Worm (Caenorhabditis elegans): ENCODE measurements around the gene algn-1.

algn-1 gene

DNA sequence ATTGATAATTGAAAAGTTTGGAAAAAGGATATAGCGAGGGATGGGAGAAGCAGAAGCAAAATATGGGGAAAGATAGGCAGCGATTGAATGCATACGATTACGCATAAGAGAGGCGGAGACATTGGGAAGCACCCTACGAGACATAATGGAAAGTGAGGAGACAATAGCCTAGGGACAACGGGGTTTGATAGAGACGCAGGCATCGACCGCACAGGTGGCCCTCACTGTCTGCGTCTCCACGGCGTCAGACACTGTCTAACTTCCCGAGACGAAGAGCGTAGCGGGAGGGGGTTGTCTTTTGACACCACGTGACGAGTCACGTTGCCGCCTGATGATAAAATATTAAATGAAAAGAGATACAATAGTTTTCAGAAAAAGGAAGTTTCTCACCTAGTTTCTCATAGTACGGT is 38.9 kb upstream of the algn-1 start:
- TF ChIP-seq nhr-76 (tag; optimal IDR thresholded peaks at IDR 0.05) = peak; percentile 40
- peak; percentile 88 for TF ChIP-seq zfp-3 (GFP tag; conservative IDR thresholded peaks at IDR 0.05)
- peak; percentile 93 for TF ChIP-seq nhr-48 (tag; optimal IDR thresholded peaks at IDR 0.05)
- TF ChIP-seq lin-39 (tag; optimal IDR thresholded peaks at IDR 0.05) = no peak
- peak; percentile 86 for TF ChIP-seq mdt-29 (GFP tag; IDR thresholded peaks at IDR 0.05)
- TF ChIP-seq spr-1 (tag; optimal IDR thresholded peaks at IDR 0.05) = peak; percentile 72
- TF ChIP-seq Y105C5A.15 (GFP tag; IDR thresholded peaks at IDR 0.05) = 0 out of 2 replicates have a peak, but pooled peaks have one; percentile 25
- no peak for TF ChIP-seq lin-29 (GFP tag; IDR thresholded peaks at IDR 0.05)
- no peak for TF ChIP-seq ceh-32 (tag; optimal IDR thresholded peaks at IDR 0.05; ENCODE audit: poor library complexity)
- no peak for TF ChIP-seq zfp-2 (tag; optimal IDR thresholded peaks at IDR 0.05)
- peak; percentile 92 for TF ChIP-seq pha-4 (GFP tag; IDR thresholded peaks at IDR 0.05)
- no peak for TF ChIP-seq pha-4 (tag; optimal IDR thresholded peaks at IDR 0.05)
- TF ChIP-seq F26F4.8 (GFP tag; conservative IDR thresholded peaks at IDR 0.05) = no peak
- peak; percentile 10 for TF ChIP-seq lin-13 (GFP tag; optimal IDR thresholded peaks at IDR 0.05)
- no peak for TF ChIP-seq lir-3 (tag; optimal IDR thresholded peaks at IDR 0.05)
- peak; percentile 73 for TF ChIP-seq nhr-25 (tag; optimal IDR thresholded peaks at IDR 0.05; ENCODE audit: borderline replicate concordance, insufficient read depth)
- TF ChIP-seq egl-43 (GFP tag; IDR thresholded peaks at IDR 0.05) = peak; percentile 88
- no peak for TF ChIP-seq vab-7 (GFP tag; IDR thresholded peaks at IDR 0.05)
- peak; percentile 46 for TF ChIP-seq duxl-1 (tag; optimal IDR thresholded peaks at IDR 0.05; ENCODE audit: poor library complexity)
- TF ChIP-seq dpl-1 (GFP tag; optimal IDR thresholded peaks at IDR 0.05) = peak; percentile 18
- TF ChIP-seq ama-1 (optimal IDR thresholded peaks at IDR 0.05) = no peak
- peak; percentile 93 for TF ChIP-seq saeg-2 (GFP tag; IDR thresholded peaks at IDR 0.05)
- peak in 1 of 2 experiments; percentile 99 for TF ChIP-seq unc-62 (GFP tag; optimal IDR thresholded peaks at IDR 0.05 in 1 of 2)
- TF ChIP-seq unc-62 (tag; optimal IDR thresholded peaks at IDR 0.05) = no peak
- TF ChIP-seq nhr-41 (GFP tag; IDR thresholded peaks at IDR 0.05) = peak; percentile 54; the same call in 1 of the 2 replicates
- TF ChIP-seq mdl-1 (tag; optimal IDR thresholded peaks at IDR 0.05) = peak; percentile 96 to 99
- peak; percentile 92 for TF ChIP-seq nhr-102 (tag; optimal IDR thresholded peaks at IDR 0.05)
- TF ChIP-seq lsy-2 (tag; optimal IDR thresholded peaks at IDR 0.05) = peak; percentile 69 to 82
- TF ChIP-seq dmd-9 (GFP tag; IDR thresholded peaks at IDR 0.05) = peak; percentile 73; the same call in 1 of the 2 replicates
- TF ChIP-seq arid-1 (GFP tag; conservative IDR thresholded peaks at IDR 0.05) = peak; percentile 78; the same call in 1 of the 2 replicates
- TF ChIP-seq dve-1 (tag; optimal IDR thresholded peaks at IDR 0.05; ENCODE audit: insufficient read depth) = peak; percentile 88
- TF ChIP-seq hlh-30 (tag; optimal IDR thresholded peaks at IDR 0.05; ENCODE audit: insufficient read depth) = peak; percentile 97
- no peak for TF ChIP-seq fos-1 (tag; optimal IDR thresholded peaks at IDR 0.05)
- no peak for TF ChIP-seq ceh-82 (tag; optimal IDR thresholded peaks at IDR 0.05)
- peak; percentile 10 for TF ChIP-seq nhr-77 (tag; optimal IDR thresholded peaks at IDR 0.05)
- no peak for TF ChIP-seq attf-4 (tag; optimal IDR thresholded peaks at IDR 0.05)
- TF ChIP-seq zag-1 (tag; optimal IDR thresholded peaks at IDR 0.05) = no peak
- no peak for TF ChIP-seq zip-2 (tag; optimal IDR thresholded peaks at IDR 0.05)
- peak; percentile 70 to 83 for TF ChIP-seq daf-16 (GFP tag; optimal IDR thresholded peaks at IDR 0.05)
- peak; percentile 58 for TF ChIP-seq daf-16 (tag; optimal IDR thresholded peaks at IDR 0.05)
- no peak for TF ChIP-seq skn-1 (tag; optimal IDR thresholded peaks at IDR 0.05)
- TF ChIP-seq zip-11 (GFP tag; IDR thresholded peaks at IDR 0.05) = no peak
- no peak for TF ChIP-seq daf-8 (GFP tag; IDR thresholded peaks at IDR 0.05)
- peak; percentile 62; the same call in 1 of the 2 replicates for TF ChIP-seq mxl-2 (GFP tag; conservative IDR thresholded peaks at IDR 0.05)
- TF ChIP-seq unc-130 (GFP tag; optimal IDR thresholded peaks at IDR 0.05) = no peak
- no peak for TF ChIP-seq ztf-11 (tag; optimal IDR thresholded peaks at IDR 0.05)
- TF ChIP-seq madf-5 (GFP tag; IDR thresholded peaks at IDR 0.05) = no peak
- peak; percentile 86 for TF ChIP-seq nhr-28 (tag; optimal IDR thresholded peaks at IDR 0.05)
- TF ChIP-seq lim-7 (GFP tag; IDR thresholded peaks at IDR 0.05) = no peak
- peak; percentile 34 for TF ChIP-seq F10B5.3 (tag; optimal IDR thresholded peaks at IDR 0.05)
- TF ChIP-seq nhr-42 (GFP tag; IDR thresholded peaks at IDR 0.05) = peak; percentile 85
- peak; percentile 74 for TF ChIP-seq gei-8 (GFP tag; optimal IDR thresholded peaks at IDR 0.05)
